Fruit fly (Drosophila melanogaster) whole organism, embryonic: Measurements from ENCODE around the gene CG4210.

Source experiments
- Atf3 ChIP-seq: fragments of 200-800 bp; sonication (Bioruptor generic); optimal IDR thresholded peaks from 3 replicates; lab custom pipeline; 2016; ENCODE audit warnings: missing biosample characterization, missing genetic modification characterization
- CG10366 ChIP-seq: fragments of 200-800 bp; sonication (Bioruptor generic); IDR thresholded peaks from 2 replicates; pipeline ENCODE4 v1.3.6; 2022; ENCODE audit warnings: missing biosample characterization, missing genetic modification characterization
- CG10654 ChIP-seq: fragments of 200-800 bp; sonication (Bioruptor generic); optimal IDR thresholded peaks from 2 replicates; lab custom pipeline; 2016; ENCODE audit warnings: missing biosample characterization, missing genetic modification characterization
- CG11247 ChIP-seq: fragments of 200-800 bp; sonication (Bioruptor generic); IDR thresholded peaks from 2 replicates; pipeline ENCODE4 v1.3.6; 2022; ENCODE audit warnings: missing biosample characterization, missing genetic modification characterization
- CG11398 ChIP-seq: fragments of 200-800 bp; sonication (Bioruptor generic); optimal IDR thresholded peaks from 2 replicates; lab custom pipeline; 2016; ENCODE audit warnings: missing biosample characterization, missing genetic modification characterization
- CG13287 ChIP-seq: fragments of 200-800 bp; sonication (Bioruptor generic); IDR thresholded peaks from 2 replicates; pipeline ENCODE4 v1.3.6; 2022; ENCODE audit warnings: missing biosample characterization, missing genetic modification characterization; ENCODE audit not compliant: partially characterized antibody
- CG13624 ChIP-seq: fragments of 200-800 bp; sonication (Bioruptor generic); optimal IDR thresholded peaks from 2 replicates; lab custom pipeline; 2016; ENCODE audit warnings: missing biosample characterization, missing genetic modification characterization
- CG14965 ChIP-seq: fragments of 200-800 bp; sonication (Bioruptor generic); optimal IDR thresholded peaks from 2 replicates; lab custom pipeline; 2016; ENCODE audit warnings: missing biosample characterization, missing genetic modification characterization, borderline replicate concordance
- CG1529 ChIP-seq: fragments of 200-800 bp; sonication (Bioruptor generic); optimal IDR thresholded peaks from 3 replicates; lab custom pipeline; 2018; ENCODE audit warnings: missing biosample characterization, missing genetic modification characterization
- CG16779 ChIP-seq: fragments of 200-800 bp; sonication (Bioruptor generic); IDR thresholded peaks from 2 replicates; pipeline ENCODE4 v1.3.6; 2022; ENCODE audit warnings: missing biosample characterization, missing genetic modification characterization
- CG17186 ChIP-seq: fragments of 200-800 bp; sonication (Bioruptor generic); optimal IDR thresholded peaks from 3 replicates; lab custom pipeline; 2017; ENCODE audit warnings: missing biosample characterization, missing genetic modification reagents, missing genetic modification characterization
- CG17385 ChIP-seq: fragments of 200-800 bp; sonication (Bioruptor generic); optimal IDR thresholded peaks from 3 replicates; lab custom pipeline; 2018; ENCODE audit warnings: missing biosample characterization, mild to moderate bottlenecking, missing genetic modification characterization
- CG2116 ChIP-seq: fragments of 200-800 bp; sonication (Bioruptor generic); optimal IDR thresholded peaks from 3 replicates; lab custom pipeline; 2018; ENCODE audit warnings: missing biosample characterization, mild to moderate bottlenecking, missing genetic modification characterization
- CG30403 ChIP-seq: fragments of 200-800 bp; sonication (Bioruptor generic); optimal IDR thresholded peaks from 3 replicates; lab custom pipeline; 2016; ENCODE audit warnings: missing biosample characterization, missing genetic modification characterization
- CG30431 ChIP-seq: fragments of 200-800 bp; sonication (Bioruptor generic); optimal IDR thresholded peaks from 2 replicates; lab custom pipeline; 2017; ENCODE audit warnings: missing biosample characterization, missing genetic modification characterization
- CG31224 ChIP-seq: fragments of 200-800 bp; sonication (Bioruptor generic); IDR thresholded peaks from 2 replicates; pipeline ENCODE4 v1.3.6; 2022; ENCODE audit warnings: missing biosample characterization, missing genetic modification characterization
- CG31365 ChIP-seq: fragments of 200-800 bp; sonication (Bioruptor generic); optimal IDR thresholded peaks from 2 replicates; lab custom pipeline; 2018; ENCODE audit warnings: missing biosample characterization, mild to moderate bottlenecking, missing genetic modification characterization
- CG32532 ChIP-seq: fragments of 200-800 bp; sonication (Bioruptor generic); IDR thresholded peaks from 2 replicates; pipeline ENCODE4 v1.3.6; 2022; ENCODE audit warnings: missing biosample characterization, missing genetic modification characterization
- CG34376 ChIP-seq: fragments of 200-800 bp; sonication (Bioruptor generic); optimal IDR thresholded peaks from 2 replicates; lab custom pipeline; 2018; ENCODE audit warnings: missing biosample characterization, mild to moderate bottlenecking, missing genetic modification characterization
- CG3838 ChIP-seq: fragments of 200-800 bp; sonication (Bioruptor generic); optimal IDR thresholded peaks from 3 replicates; lab custom pipeline; 2016; ENCODE audit warnings: missing biosample characterization, missing genetic modification characterization
- CG4404 ChIP-seq: fragments of 200-800 bp; sonication (Bioruptor generic); IDR thresholded peaks from 2 replicates; pipeline ENCODE4 v1.3.6; 2022; ENCODE audit warnings: missing biosample characterization, missing genetic modification characterization
- CG4854 ChIP-seq: fragments of 200-800 bp; sonication (Bioruptor generic); optimal IDR thresholded peaks from 2 replicates; lab custom pipeline; 2016; ENCODE audit warnings: missing biosample characterization, missing genetic modification characterization, inconsistent platforms
- CG6254 ChIP-seq: fragments of 200-800 bp; sonication (Bioruptor generic); optimal IDR thresholded peaks from 3 replicates; lab custom pipeline; 2017; ENCODE audit warnings: mild to moderate bottlenecking, missing biosample characterization, missing genetic modification reagents, missing genetic modification characterization
- CG6813 ChIP-seq: fragments of 200-800 bp; sonication (Bioruptor generic); optimal IDR thresholded peaks from 2 replicates; lab custom pipeline; 2017; ENCODE audit warnings: missing biosample characterization, missing genetic modification characterization, mild to moderate bottlenecking, moderate library complexity, missing genetic modification reagents
- CG7839 ChIP-seq: fragments of 200-800 bp; sonication (Bioruptor generic); optimal IDR thresholded peaks from 3 replicates; lab custom pipeline; 2018; ENCODE audit warnings: missing biosample characterization, mild to moderate bottlenecking, missing genetic modification characterization, moderate library complexity
- CG8478 ChIP-seq: fragments of >200 bp; optimal IDR thresholded peaks from 2 replicates; lab custom pipeline; 2018
- CG9609 ChIP-seq: fragments of 200-800 bp; sonication (Bioruptor generic); optimal IDR thresholded peaks from 3 replicates; lab custom pipeline; 2016; ENCODE audit warnings: missing biosample characterization, missing genetic modification characterization
- CG9932 ChIP-seq: fragments of 200-800 bp; sonication (Bioruptor generic); IDR thresholded peaks from 2 replicates; pipeline ENCODE4 v1.3.6; 2022; ENCODE audit warnings: missing biosample characterization, missing genetic modification characterization
- Hey ChIP-seq: fragments of 200-800 bp; sonication (Bioruptor generic); optimal IDR thresholded peaks from 3 replicates; lab custom pipeline; 2018; ENCODE audit warnings: missing biosample characterization, mild to moderate bottlenecking, missing genetic modification characterization
- HmgD ChIP-seq: fragments of 200-800 bp; sonication (Bioruptor generic); optimal IDR thresholded peaks from 3 replicates; lab custom pipeline; 2016; ENCODE audit warnings: missing biosample characterization, missing genetic modification characterization
- Lim3 ChIP-seq: fragments of 200-800 bp; sonication (Bioruptor generic); IDR thresholded peaks from 2 replicates; pipeline ENCODE4 v1.3.6; 2022; ENCODE audit warnings: missing biosample characterization, missing genetic modification characterization
- Meics ChIP-seq: fragments of 200-800 bp; sonication (Bioruptor generic); optimal IDR thresholded peaks from 2 replicates; lab custom pipeline; 2017; ENCODE audit warnings: missing biosample characterization, mild to moderate bottlenecking, missing genetic modification characterization
- Mrtf ChIP-seq: fragments of 200-800 bp; sonication (Bioruptor generic); IDR thresholded peaks from 3 replicates; pipeline ENCODE4 v1.3.6; 2022; ENCODE audit warnings: missing biosample characterization, missing genetic modification characterization
- NK7.1 ChIP-seq: fragments of 200-800 bp; sonication (Bioruptor generic); optimal IDR thresholded peaks from 3 replicates; lab custom pipeline; 2016; ENCODE audit warnings: missing biosample characterization, missing genetic modification characterization
- Nf-YC ChIP-seq: fragments of 200-800 bp; optimal IDR thresholded peaks from 3 replicates; lab custom pipeline; 2019; ENCODE audit warnings: missing biosample characterization, mild to moderate bottlenecking, missing genetic modification characterization, moderate library complexity
- Poxn ChIP-seq: fragments of 200-800 bp; sonication (Bioruptor generic); IDR thresholded peaks from 2 replicates; pipeline ENCODE4 v1.3.6; 2022; ENCODE audit warnings: missing biosample characterization, missing genetic modification characterization
- ac ChIP-seq: fragments of 200-800 bp; sonication (Bioruptor generic); optimal IDR thresholded peaks from 3 replicates; lab custom pipeline; 2017; ENCODE audit warnings: missing biosample characterization, mild to moderate bottlenecking, missing genetic modification characterization
- ara ChIP-seq: fragments of 200-800 bp; sonication (Bioruptor generic); IDR thresholded peaks from 2 replicates; pipeline ENCODE4 v1.3.6; 2022; ENCODE audit warnings: missing biosample characterization, missing genetic modification characterization
- az2 ChIP-seq: fragments of 200-800 bp; sonication (Bioruptor generic); optimal IDR thresholded peaks from 3 replicates; lab custom pipeline; 2016; ENCODE audit warnings: missing biosample characterization, missing genetic modification characterization
- bowl ChIP-seq: fragments of 200-800 bp; sonication (Bioruptor generic); IDR thresholded peaks from 2 replicates; pipeline ENCODE4 v1.3.6; 2022; ENCODE audit warnings: missing biosample characterization, missing genetic modification characterization
- cad ChIP-seq: fragments of >200 bp; optimal IDR thresholded peaks from 2 replicates; lab custom pipeline; 2017; ENCODE audit warnings: missing biosample characterization, missing genetic modification characterization
- ci ChIP-seq: fragments of 200-800 bp; sonication (Bioruptor generic); IDR thresholded peaks from 3 replicates; pipeline ENCODE4 v1.3.6; 2022; ENCODE audit warnings: missing biosample characterization, missing genetic modification characterization
- grn ChIP-seq: fragments of 200-800 bp; sonication (Bioruptor generic); optimal IDR thresholded peaks from 3 replicates; lab custom pipeline; 2017; ENCODE audit warnings: missing biosample characterization, missing genetic modification characterization
- lov ChIP-seq, 2 experiments: fragments of 200-800 bp in 1 of 2; fragments of >200 bp in 1 of 2; sonication (Bioruptor generic) in 1 of 2; IDR thresholded peaks in 1 of 2; optimal IDR thresholded peaks in 1 of 2; 2 replicates in 1 of 2; 3 replicates in 1 of 2; pipeline versions ENCODE4 v1.3.6 to Lab custom; 2017 to 2022; ENCODE audit warnings: missing biosample characterization in 1 of 2, missing genetic modification characterization in 1 of 2
- odd ChIP-seq: fragments of 200-800 bp; sonication (Bioruptor generic); optimal IDR thresholded peaks from 2 replicates; lab custom pipeline; 2017; ENCODE audit warnings: missing biosample characterization, mild to moderate bottlenecking, missing genetic modification characterization
- sd ChIP-seq: fragments of 200-800 bp; sonication (Bioruptor generic); optimal IDR thresholded peaks from 3 replicates; lab custom pipeline; 2018; ENCODE audit warnings: missing biosample characterization, mild to moderate bottlenecking, missing genetic modification characterization, moderate library complexity
- sima ChIP-seq: fragments of 200-800 bp; sonication (Bioruptor generic); optimal IDR thresholded peaks from 2 replicates; lab custom pipeline; 2016; ENCODE audit warnings: missing biosample characterization, missing genetic modification characterization
- sna ChIP-seq: fragments of 200-800 bp; sonication (Bioruptor generic); IDR thresholded peaks from 2 replicates; pipeline ENCODE4 v1.3.6; 2022; ENCODE audit warnings: missing biosample characterization, missing genetic modification characterization; ENCODE audit not compliant: partially characterized antibody
- sob ChIP-seq: fragments of 200-800 bp; sonication (Bioruptor generic); IDR thresholded peaks from 2 replicates; pipeline ENCODE4 v1.3.6; 2022; ENCODE audit warnings: missing biosample characterization, missing genetic modification characterization
- toy ChIP-seq: fragments of 200-800 bp; sonication (Bioruptor generic); IDR thresholded peaks from 2 replicates; pipeline ENCODE4 v1.3.6; 2022; ENCODE audit warnings: missing biosample characterization, missing genetic modification characterization

The CG4210 gene

dm6 chr3R:15218824-15219576, 5.2 kb downstream of the CG4210 start, which contains the start of the genes SIDL and CG12241 (continued):
- peak; percentile 27 for TF ChIP-seq CG31365
- TF ChIP-seq CG16779 (GFP tag; lab: Robert Waterston, UW), result peak; percentile 81
- peak; percentile 97 for TF ChIP-seq CG32532 (GFP tag; lab: Robert Waterston, UW)
- no peak for TF ChIP-seq CG7839 (tag; lab: Kevin White, UChicago)
- no peak for TF ChIP-seq lov (optimal IDR thresholded peaks at IDR 0.05; lab: Kevin White, UChicago)
- peak; percentile 88 for TF ChIP-seq lov (GFP tag; IDR thresholded peaks at IDR 0.05; lab: Robert Waterston, UW)
- TF ChIP-seq cad (GFP tag; lab: Kevin White, UChicago), result no peak
- no peak for TF ChIP-seq sd (tag; lab: Kevin White, UChicago)
- TF ChIP-seq Nf-YC (tag; lab: Kevin White, UChicago), result peak; percentile 65
- TF ChIP-seq CG9932 (GFP tag; lab: Robert Waterston, UW), result peak; percentile 75
- TF ChIP-seq odd (GFP tag; lab: Kevin White, UChicago), result no peak
- no peak for TF ChIP-seq CG14965 (GFP tag; lab: Kevin White, UChicago)
- TF ChIP-seq CG11247 (GFP tag; lab: Robert Waterston, UW), result peak; percentile 92
- TF ChIP-seq sna (GFP tag; lab: Robert Waterston, UW), result 0 out of 2 replicates have a peak, but pooled peaks have one; percentile 29
- peak; percentile 90 for TF ChIP-seq Meics (GFP tag; lab: Kevin White, UChicago)
- peak; percentile 26 for TF ChIP-seq HmgD (GFP tag; lab: Kevin White, UChicago)
- TF ChIP-seq CG2116, result peak; percentile 79
- TF ChIP-seq CG31224 (GFP tag; lab: Robert Waterston, UW), result peak; percentile 87
- no peak for TF ChIP-seq CG6813 (GFP tag; lab: Kevin White, UChicago)
- TF ChIP-seq CG6254, result no peak
- no peak for TF ChIP-seq ac (GFP tag; lab: Kevin White, UChicago)
- no peak for TF ChIP-seq CG30431 (GFP tag; lab: Kevin White, UChicago)
- no peak; the same call in 1 of the 2 replicates for TF ChIP-seq Poxn (GFP tag; lab: Robert Waterston, UW)
- no peak for TF ChIP-seq Lim3 (GFP tag; lab: Robert Waterston, UW)
- no peak for TF ChIP-seq CG17186 (GFP tag; lab: Kevin White, UChicago)
- no peak for TF ChIP-seq CG8478
- TF ChIP-seq NK7.1, result peak; percentile 73
- TF ChIP-seq grn (GFP tag; lab: Kevin White, UChicago), result peak; percentile 61
- TF ChIP-seq CG10654 (GFP tag; lab: Kevin White, UChicago), result peak; percentile 71
- TF ChIP-seq CG34376, result peak; percentile 71
- TF ChIP-seq Hey (tag; lab: Kevin White, UChicago), result no peak
- TF ChIP-seq sima (GFP tag; lab: Kevin White, UChicago), result peak; percentile 63
- peak; percentile 85 for TF ChIP-seq Mrtf (GFP tag; lab: Robert Waterston, UW)
- TF ChIP-seq bowl (GFP tag; lab: Robert Waterston, UW), result no peak; the same call in 1 of the 2 replicates
- no peak for TF ChIP-seq CG11398 (GFP tag; lab: Kevin White, UChicago)
- peak; percentile 73 for TF ChIP-seq CG4854
- TF ChIP-seq CG17385 (GFP tag; lab: Kevin White, UChicago), result no peak
- TF ChIP-seq CG1529 (GFP tag; lab: Kevin White, UChicago), result no peak
- peak; percentile 85 for TF ChIP-seq CG30403 (GFP tag; lab: Kevin White, UChicago)
- peak; percentile 68 for TF ChIP-seq CG3838 (GFP tag; lab: Kevin White, UChicago)
- TF ChIP-seq CG13287 (GFP tag; lab: Robert Waterston, UW), result no peak; the same call in 1 of the 2 replicates
- TF ChIP-seq toy (GFP tag; lab: Robert Waterston, UW), result peak; percentile 77
- TF ChIP-seq CG9609 (GFP tag; lab: Kevin White, UChicago), result peak; percentile 24
- peak; percentile 86 for TF ChIP-seq CG4404 (GFP tag; lab: Robert Waterston, UW)
- peak; percentile 93 for TF ChIP-seq sob
- TF ChIP-seq ara (GFP tag; lab: Robert Waterston, UW), result peak; percentile 90
- TF ChIP-seq Atf3 (GFP tag; lab: Kevin White, UChicago), result peak; percentile 20
- TF ChIP-seq ci (GFP tag; lab: Robert Waterston, UW), result no peak
- TF ChIP-seq CG13624 (GFP tag; lab: Kevin White, UChicago), result peak; percentile 89
- TF ChIP-seq CG10366 (GFP tag; lab: Robert Waterston, UW), result peak; percentile 24; the same call in 1 of the 2 replicates
- peak; percentile 61 for TF ChIP-seq az2 (GFP tag; lab: Kevin White, UChicago)
